Worm (Caenorhabditis elegans): ENCODE results near the gene mlh-1.

- TF ChIP-seq ama-1 (optimal IDR thresholded peaks at IDR 0.05), result no peak
- TF ChIP-seq ceh-36 (tag; optimal IDR thresholded peaks at IDR 0.05), result no peak
- no peak for TF ChIP-seq tbx-11 (GFP tag; IDR thresholded peaks at IDR 0.05)
- no peak for TF ChIP-seq flt-1 (GFP tag; IDR thresholded peaks at IDR 0.05)
- TF ChIP-seq hmg-4 (GFP tag; optimal IDR thresholded peaks at IDR 0.05), result no peak
- no peak for TF ChIP-seq tra-4 (tag; optimal IDR thresholded peaks at IDR 0.05)
- TF ChIP-seq scrt-1 (GFP tag; IDR thresholded peaks at IDR 0.05), result no peak
- no peak for TF ChIP-seq F13C5.2 (tag; optimal IDR thresholded peaks at IDR 0.05)
- no peak for TF ChIP-seq aly-1 (tag; optimal IDR thresholded peaks at IDR 0.05)
- TF ChIP-seq hmbx-1 (tag; optimal IDR thresholded peaks at IDR 0.05), result no peak
- no peak for TF ChIP-seq B0310.2 (tag; optimal IDR thresholded peaks at IDR 0.05)
- TF ChIP-seq sea-1 (GFP tag; conservative IDR thresholded peaks at IDR 0.05), result no peak
- TF ChIP-seq pes-1 (GFP tag; IDR thresholded peaks at IDR 0.05), result no peak
- no peak for TF ChIP-seq ceh-13 (GFP tag; optimal IDR thresholded peaks at IDR 0.05)
These were observed 11.8 kb upstream of the mlh-1 start for ce11 chrIII:13526191-13526590.

All from whole organism, early embryonic.